Fruit fly (Drosophila melanogaster) whole organism, embryonic: ENCODE results near the gene simj.
A peak's percentile ranks its signal among the peaks of the same experiment; 100 is the strongest.

Experiments
- CG7987 ChIP-seq: fragments of 200-800 bp; sonication (Bioruptor generic); optimal IDR thresholded peaks from 2 replicates; lab custom pipeline; 2018; ENCODE audit warnings: missing biosample characterization, mild to moderate bottlenecking, missing genetic modification characterization, moderate library complexity
- Fer3 ChIP-seq: fragments of 200-800 bp; sonication (Bioruptor generic); optimal IDR thresholded peaks from 2 replicates; lab custom pipeline; 2018; ENCODE audit warnings: missing biosample characterization, mild to moderate bottlenecking, missing genetic modification characterization, moderate library complexity
- TFAM ChIP-seq: fragments of 200-800 bp; sonication (Bioruptor generic); optimal IDR thresholded peaks from 2 replicates; lab custom pipeline; 2017; ENCODE audit warnings: missing biosample characterization, missing genetic modification characterization, inconsistent platforms
- cas ChIP-seq: fragments of 200-800 bp; sonication (Bioruptor generic); IDR thresholded peaks from 2 replicates; pipeline ENCODE4 v1.3.6; 2022; ENCODE audit warnings: missing biosample characterization, missing genetic modification characterization
- slou ChIP-seq: fragments of 200-800 bp; sonication (Bioruptor generic); optimal IDR thresholded peaks from 3 replicates; lab custom pipeline; 2016; ENCODE audit warnings: missing biosample characterization, missing genetic modification characterization

simj gene

dm6 chr3L:10739666-10740417 lies 75.3 kb downstream of the simj start (continued):
- peak; percentile 82 for TF ChIP-seq CG7987 (GFP tag; lab: Kevin White, UChicago)
- 0 out of 2 replicates have a peak, but pooled peaks have one; percentile 56 for TF ChIP-seq cas (GFP tag; lab: Robert Waterston, UW)
- peak; percentile 90 for TF ChIP-seq Fer3
- TF ChIP-seq TFAM (GFP tag; lab: Kevin White, UChicago), result peak; percentile 63
- peak; percentile 97 for TF ChIP-seq slou (GFP tag; lab: Kevin White, UChicago)
